Fruit fly (Drosophila melanogaster) whole organism, prepupa: ENCODE measurements around the gene Polr2I.
A peak's percentile ranks its signal among the peaks of the same experiment; 100 is the strongest.

Source experiments
- CG11762 ChIP-seq: fragments of 200-800 bp; sonication (Bioruptor generic); optimal IDR thresholded peaks from 3 replicates; lab custom pipeline; 2016; ENCODE audit warnings: missing biosample characterization, missing genetic modification characterization; ENCODE audit not compliant: insufficient read depth
- CG15336 ChIP-seq: fragments of 200-800 bp; sonication (Bioruptor generic); IDR thresholded peaks from 2 replicates; pipeline ENCODE4 v1.3.6; 2022; ENCODE audit warnings: missing biosample characterization, missing genetic modification characterization
- CG16779 ChIP-seq: fragments of 200-800 bp; sonication (Bioruptor generic); optimal IDR thresholded peaks from 3 replicates; lab custom pipeline; 2017; ENCODE audit warnings: missing biosample characterization, mild to moderate bottlenecking, missing genetic modification characterization
- CG8632 ChIP-seq: fragments of 200-800 bp; sonication (Bioruptor generic); optimal IDR thresholded peaks from 3 replicates; lab custom pipeline; 2016; ENCODE audit warnings: missing biosample characterization, missing genetic modification characterization
- Met ChIP-seq: fragments of 200-800 bp; sonication (Bioruptor generic); optimal IDR thresholded peaks from 3 replicates; lab custom pipeline; 2016; ENCODE audit warnings: missing biosample characterization, missing genetic modification characterization
- dac ChIP-seq: fragments of 200-800 bp; sonication (Bioruptor generic); optimal IDR thresholded peaks from 2 replicates; lab custom pipeline; 2017; ENCODE audit warnings: missing biosample characterization, mild to moderate bottlenecking, missing genetic modification characterization
- salr ChIP-seq, 2 experiments: fragments of 200-800 bp; sonication (Bioruptor generic); optimal IDR thresholded peaks; 3 replicates each; lab custom pipeline; 2016 to 2018; ENCODE audit warnings: missing biosample characterization in 2 of 2, missing genetic modification characterization in 2 of 2, mild to moderate bottlenecking in 1 of 2

DNA sequence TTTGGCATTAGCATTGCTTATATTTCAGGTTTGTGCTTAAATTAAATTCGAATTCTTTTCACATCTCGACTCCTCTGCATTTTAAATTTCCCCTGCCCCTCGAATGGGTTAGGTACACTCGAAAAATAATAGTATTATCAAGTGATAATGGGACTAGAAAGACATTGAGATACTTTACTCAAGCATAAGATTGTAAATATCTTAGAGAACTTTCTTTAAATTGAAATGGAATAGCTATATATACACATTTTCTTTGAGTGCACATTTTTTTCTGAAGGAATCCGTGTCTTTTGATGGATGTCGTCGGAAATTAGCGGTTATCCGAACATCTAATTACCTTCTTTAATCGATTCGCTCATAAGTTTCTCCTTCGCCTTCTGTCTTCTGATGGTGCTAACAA lies 2.1 kb downstream of the Polr2I start:
- TF ChIP-seq Met (no peak), CG11762 (no peak), dac (GFP tag; lab: Kevin White, UChicago) (no peak), CG15336 (peak; percentile 33; the same call in 1 of the 2 replicates), CG8632 (GFP tag; lab: Kevin White, UChicago) (no peak), salr (GFP tag; optimal IDR thresholded peaks at IDR 0.05; lab: Kevin White, UChicago) (no peak), CG16779 (tag; lab: Kevin White, UChicago) (no peak)
